Worm (Caenorhabditis elegans) whole organism, L3 larva: Measurements from ENCODE around the gene npr-40.
"Not testable (repeated sequence)": the region's sequence is repeated elsewhere in the genome, so short reads cannot be mapped to it uniquely, and the experiment has no call there.

Experiments
- R02D3.7 ChIP-seq: fragments of 150-350 bp; optimal IDR thresholded peaks from 2 replicates; lab custom pipeline; 2014; ENCODE audit warnings: missing biosample characterization, missing genetic modification characterization
- ceh-16 ChIP-seq: sonication (generic microtip); optimal IDR thresholded peaks from 2 replicates; lab custom pipeline; 2017; ENCODE audit warnings: missing biosample characterization, missing genetic modification characterization
- ceh-82 ChIP-seq: fragments of 150-350 bp; optimal IDR thresholded peaks from 2 replicates; lab custom pipeline; 2014; ENCODE audit warnings: missing biosample characterization, missing genetic modification characterization
- elt-2 ChIP-seq: sonication (generic microtip); optimal IDR thresholded peaks from 2 replicates; lab custom pipeline; 2016; ENCODE audit warnings: missing genetic modification reagents, mild to moderate bottlenecking, missing genetic modification characterization, missing compliant biosample characterization
- mdl-1 ChIP-seq: fragments of 150-350 bp; optimal IDR thresholded peaks from 2 replicates; lab custom pipeline; 2014; ENCODE audit warnings: missing biosample characterization, missing genetic modification characterization
- nhr-11 ChIP-seq: fragments of 150-350 bp; optimal IDR thresholded peaks from 2 replicates; lab custom pipeline; 2014; ENCODE audit warnings: missing biosample characterization, missing genetic modification characterization
- nhr-12 ChIP-seq: fragments of 150-350 bp; optimal IDR thresholded peaks from 2 replicates; lab custom pipeline; 2014; ENCODE audit warnings: missing biosample characterization, missing genetic modification characterization
- nhr-28 ChIP-seq: fragments of 150-350 bp; optimal IDR thresholded peaks from 2 replicates; lab custom pipeline; 2014; ENCODE audit warnings: missing biosample characterization, missing genetic modification characterization
- ztf-4 ChIP-seq: fragments of 150-350 bp; optimal IDR thresholded peaks from 2 replicates; lab custom pipeline; 2014; ENCODE audit warnings: missing biosample characterization, missing genetic modification characterization

DNA sequence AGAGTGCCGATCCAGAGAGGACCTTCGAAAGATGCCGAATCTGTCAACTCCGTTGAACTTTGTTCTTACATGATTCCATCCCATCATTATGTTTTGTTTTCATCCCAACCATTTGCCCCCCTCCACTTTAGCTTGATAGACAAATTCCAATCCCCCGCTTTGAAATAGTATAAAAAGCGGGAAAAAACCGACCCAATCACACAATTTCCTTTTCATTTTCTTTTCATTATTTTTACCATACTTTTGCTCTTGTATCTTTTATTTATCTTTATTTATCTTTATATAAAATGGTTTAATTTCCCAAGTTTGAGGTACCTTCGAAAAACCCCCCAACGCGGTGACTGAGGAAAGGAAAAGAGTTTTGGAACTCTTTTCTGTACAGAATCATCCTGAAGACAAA lies 47.9 kb downstream of the npr-40 start, which contains the start of gene F20D1.22:
- not testable (repeated sequence) for TF ChIP-seq nhr-12 (tag; lab: Kevin White, UChicago); nhr-28 (tag; lab: Kevin White, UChicago); mdl-1 (tag; lab: Kevin White, UChicago); ztf-4 (tag; lab: Kevin White, UChicago); nhr-11 (tag; lab: Kevin White, UChicago); ceh-16; elt-2; ceh-82 (tag; lab: Kevin White, UChicago); R02D3.7 (tag; lab: Kevin White, UChicago)
